Worm (Caenorhabditis elegans): ENCODE measurements around the gene T26E4.18.

DNA sequence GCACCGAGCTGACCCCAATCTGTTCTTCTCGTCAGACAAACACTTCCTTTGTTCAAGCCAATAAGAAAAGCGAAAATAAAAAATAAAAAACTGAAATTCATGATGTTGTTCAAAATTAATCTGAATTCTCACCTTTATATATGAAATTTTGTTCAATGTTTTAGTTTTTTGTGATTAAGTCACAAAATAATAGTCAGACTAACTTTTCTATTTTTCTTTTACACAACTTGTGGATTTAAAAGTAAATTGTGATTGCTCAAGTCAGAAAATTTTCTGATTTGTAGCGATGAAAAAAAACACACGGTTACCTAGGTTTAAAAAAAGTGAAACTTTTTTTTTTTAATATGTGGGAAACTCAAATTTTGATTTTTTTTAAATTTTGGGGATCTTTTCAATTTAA is 14.1 kb upstream of the T26E4.18 start, which contains the start of gene abf-3:
- no peak for TF ChIP-seq F10E7.11 (tag; optimal IDR thresholded peaks at IDR 0.05)
- TF ChIP-seq mel-28 (tag; optimal IDR thresholded peaks at IDR 0.05; ENCODE audit: borderline replicate concordance), result no peak
- no peak for TF ChIP-seq ztf-26 (tag; optimal IDR thresholded peaks at IDR 0.05)
- no peak for TF ChIP-seq pha-4 (tag; optimal IDR thresholded peaks at IDR 0.05)
- no peak for TF ChIP-seq Y53G8AR.9 (GFP tag; conservative IDR thresholded peaks at IDR 0.05)
- no peak for TF ChIP-seq ama-1 (optimal IDR thresholded peaks at IDR 0.05)
- no peak for TF ChIP-seq ama-1 (GFP tag; optimal IDR thresholded peaks at IDR 0.05)
- no peak for TF ChIP-seq tlf-1 (GFP tag; optimal IDR thresholded peaks at IDR 0.05)
- TF ChIP-seq lin-35 (GFP tag; optimal IDR thresholded peaks at IDR 0.05), result no peak
- TF ChIP-seq hrde-1 (tag; optimal IDR thresholded peaks at IDR 0.05; ENCODE audit: borderline replicate concordance), result no peak
- TF ChIP-seq nfya-1 (tag; optimal IDR thresholded peaks at IDR 0.05; ENCODE audit: borderline replicate concordance, insufficient read depth), result no peak
- no peak for TF ChIP-seq hmg-1.2 (GFP tag; IDR thresholded peaks at IDR 0.05)
- no peak for TF ChIP-seq F49E8.2 (tag; optimal IDR thresholded peaks at IDR 0.05; ENCODE audit: insufficient read depth)
- no peak for TF ChIP-seq ceh-91 (GFP tag; IDR thresholded peaks at IDR 0.05)
- TF ChIP-seq sea-2 (GFP tag; IDR thresholded peaks at IDR 0.05), result no peak

Measured in whole organism, young adult.